Fruit fly (Drosophila melanogaster) whole organism, pupa: ENCODE data around the gene CG5958.

Experiments used
- CG12605 ChIP-seq: fragments of 200-800 bp; sonication (Bioruptor generic); IDR thresholded peaks from 2 replicates; pipeline ENCODE4 v1.3.6; 2022; ENCODE audit warnings: missing biosample characterization, missing genetic modification characterization
- CG17806 ChIP-seq: fragments of 200-800 bp; sonication (Bioruptor generic); optimal IDR thresholded peaks from 2 replicates; lab custom pipeline; 2018; ENCODE audit warnings: missing biosample characterization, mild to moderate bottlenecking, missing genetic modification characterization, moderate library complexity
- CG4496 ChIP-seq: fragments of 200-800 bp; sonication (Bioruptor generic); IDR thresholded peaks from 3 replicates; pipeline ENCODE4 v1.3.6; 2022; ENCODE audit warnings: missing biosample characterization, missing genetic modification characterization
- EcR ChIP-seq: fragments of 200-800 bp; sonication (Bioruptor generic); optimal IDR thresholded peaks from 3 replicates; lab custom pipeline; 2019; ENCODE audit warnings: missing biosample characterization, missing genetic modification characterization, mild to moderate bottlenecking, moderate library complexity, missing genetic modification reagents
- Snoo ChIP-seq: fragments of 200-800 bp; sonication (Bioruptor generic); optimal IDR thresholded peaks from 3 replicates; lab custom pipeline; 2017; ENCODE audit warnings: missing biosample characterization, mild to moderate bottlenecking, missing genetic modification characterization, inconsistent platforms
- fd96Ca ChIP-seq: fragments of 200-800 bp; sonication (Bioruptor generic); IDR thresholded peaks from 3 replicates; pipeline ENCODE4 v1.3.6; 2022; ENCODE audit warnings: missing biosample characterization, missing genetic modification characterization

dm6 chr2L:7435475-7435874 is 2.2 kb upstream of the CG5958 start:
- TF ChIP-seq CG17806 (tag; lab: Kevin White, UChicago) (no peak), fd96Ca (no peak), CG12605 (no peak), EcR (GFP tag; lab: Kevin White, UChicago) (no peak), CG4496 (no peak), Snoo (tag; lab: Kevin White, UChicago) (no peak)
